Worm (Caenorhabditis elegans) whole organism, young adult: ENCODE measurements around the gene sds-22.

ENCODE experiments used
- B0035.1 ChIP-seq: sonication (generic microtip); optimal IDR thresholded peaks from 2 replicates; lab custom pipeline; 2016; ENCODE audit warnings: missing genetic modification characterization, mild to moderate bottlenecking, missing compliant biosample characterization, missing genotype, missing genetic modification reagents
- B0336.3 ChIP-seq: fragments of 200-800 bp; sonication (Bioruptor generic); IDR thresholded peaks from 2 replicates; pipeline ENCODE4 v1.3.6; 2022; ENCODE audit warnings: missing genetic modification characterization, missing compliant biosample characterization
- C06A6.2 ChIP-seq: fragments of 200-800 bp; sonication (Bioruptor generic); conservative IDR thresholded peaks from 2 replicates; pipeline ENCODE4 v1.3.6; 2022; ENCODE audit warnings: missing genetic modification characterization, missing compliant biosample characterization
- C17E4.6 ChIP-seq: fragments of 200-800 bp; sonication (Bioruptor generic); IDR thresholded peaks from 2 replicates; pipeline ENCODE4 v1.3.6; 2022; ENCODE audit warnings: missing genetic modification reagents, missing genetic modification characterization, missing compliant biosample characterization
- F10E7.11 ChIP-seq: sonication (generic microtip); optimal IDR thresholded peaks from 2 replicates; lab custom pipeline; 2017; ENCODE audit warnings: mild to moderate bottlenecking, missing genetic modification characterization, moderate library complexity, missing compliant biosample characterization
- F23B12.7 ChIP-seq: sonication (generic microtip); optimal IDR thresholded peaks from 2 replicates; lab custom pipeline; 2017; ENCODE audit warnings: missing genetic modification characterization, mild to moderate bottlenecking, missing compliant biosample characterization, antibody characterized with exemption, moderate library complexity; ENCODE audit not compliant: insufficient read depth
- F49E8.2 ChIP-seq: sonication (generic microtip); optimal IDR thresholded peaks from 3 replicates; lab custom pipeline; 2017; ENCODE audit warnings: missing genetic modification characterization, mild to moderate bottlenecking, missing compliant biosample characterization, antibody characterized with exemption, moderate library complexity; ENCODE audit not compliant: insufficient read depth
- F52B5.7 ChIP-seq: sonication (generic microtip); optimal IDR thresholded peaks from 2 replicates; lab custom pipeline; 2016; ENCODE audit warnings: mild to moderate bottlenecking, missing genetic modification characterization, missing compliant biosample characterization
- F57C9.4 ChIP-seq: sonication (generic microtip); optimal IDR thresholded peaks from 2 replicates; lab custom pipeline; 2017; ENCODE audit warnings: mild to moderate bottlenecking, missing genetic modification characterization, missing compliant biosample characterization
- K12H6.12 ChIP-seq: fragments of 200-800 bp; sonication (Bioruptor generic); optimal IDR thresholded peaks from 2 replicates; lab custom pipeline; 2018; ENCODE audit warnings: mild to moderate bottlenecking, missing genetic modification characterization, missing compliant biosample characterization
- T07F8.4 ChIP-seq: sonication (generic microtip); optimal IDR thresholded peaks from 2 replicates; lab custom pipeline; 2016; ENCODE audit warnings: mild to moderate bottlenecking, missing genetic modification characterization, moderate library complexity, missing compliant biosample characterization
- Y53F4B.3 ChIP-seq: fragments of 200-800 bp; sonication (Bioruptor generic); IDR thresholded peaks from 2 replicates; pipeline ENCODE4 v1.3.6; 2022; ENCODE audit warnings: missing genetic modification reagents, missing genetic modification characterization, missing compliant biosample characterization
- Y53G8AR.9 ChIP-seq: fragments of 200-800 bp; sonication (Bioruptor generic); conservative IDR thresholded peaks from 2 replicates; pipeline ENCODE4 v1.3.6; 2022; ENCODE audit warnings: missing genetic modification reagents, missing genetic modification characterization, missing compliant biosample characterization
- akir-1 ChIP-seq: fragments of 200-800 bp; sonication (Bioruptor generic); optimal IDR thresholded peaks from 2 replicates; lab custom pipeline; 2018; ENCODE audit warnings: mild to moderate bottlenecking, missing genetic modification characterization, moderate library complexity, missing compliant biosample characterization
- aptf-2 ChIP-seq: fragments of 200-800 bp; sonication (Bioruptor generic); conservative IDR thresholded peaks from 2 replicates; pipeline ENCODE4 v1.3.6; 2022; ENCODE audit warnings: missing genetic modification reagents, missing genetic modification characterization, missing compliant biosample characterization
- attf-3 ChIP-seq: fragments of 200-800 bp; sonication (Bioruptor generic); conservative IDR thresholded peaks from 2 replicates; pipeline ENCODE4 v1.3.6; 2022; ENCODE audit warnings: missing genetic modification reagents, missing genetic modification characterization, missing compliant biosample characterization
- bed-1 ChIP-seq: fragments of 200-800 bp; sonication (Bioruptor generic); IDR thresholded peaks from 2 replicates; pipeline ENCODE4 v1.3.6; 2022; ENCODE audit warnings: missing genetic modification reagents, missing genetic modification characterization, missing compliant biosample characterization
- bed-2 ChIP-seq: fragments of 200-800 bp; sonication (Bioruptor generic); IDR thresholded peaks from 2 replicates; pipeline ENCODE4 v1.3.6; 2022; ENCODE audit warnings: missing genetic modification reagents, missing genetic modification characterization, missing compliant biosample characterization
- cebp-1 ChIP-seq, 2 experiments: fragments of 200-800 bp in 1 of 2; sonication (Bioruptor generic) in 1 of 2; sonication (generic microtip) in 1 of 2; IDR thresholded peaks in 1 of 2; optimal IDR thresholded peaks in 1 of 2; 2 replicates each; pipeline versions ENCODE4 v1.3.6 to Lab custom; 2017 to 2022; ENCODE audit warnings: missing compliant biosample characterization in 2 of 2, missing genetic modification characterization in 2 of 2, mild to moderate bottlenecking in 1 of 2, missing genetic modification reagents in 1 of 2, moderate library complexity in 1 of 2
- cebp-2 ChIP-seq: fragments of 200-800 bp; sonication (Bioruptor generic); IDR thresholded peaks from 2 replicates; pipeline ENCODE4 v1.3.6; 2022; ENCODE audit warnings: missing genetic modification characterization, missing compliant biosample characterization
- ceh-40 ChIP-seq: fragments of 200-800 bp; sonication (Bioruptor generic); IDR thresholded peaks from 2 replicates; pipeline ENCODE4 v1.3.6; 2022; ENCODE audit warnings: missing genetic modification characterization, missing compliant biosample characterization
- dox-1 ChIP-seq: fragments of 200-800 bp; sonication (Bioruptor generic); IDR thresholded peaks from 2 replicates; pipeline ENCODE4 v1.3.6; 2022; ENCODE audit warnings: missing genetic modification reagents, missing genetic modification characterization, missing compliant biosample characterization
- dpff-1 ChIP-seq: sonication (generic microtip); optimal IDR thresholded peaks from 2 replicates; lab custom pipeline; 2017; ENCODE audit warnings: mild to moderate bottlenecking, missing genetic modification characterization, missing compliant biosample characterization
- egl-18 ChIP-seq: fragments of 200-800 bp; sonication (Bioruptor generic); IDR thresholded peaks from 2 replicates; pipeline ENCODE4 v1.3.6; 2022; ENCODE audit warnings: missing genetic modification reagents, missing genetic modification characterization, missing compliant biosample characterization
- egrh-3 ChIP-seq: fragments of 200-800 bp; sonication (Bioruptor generic); IDR thresholded peaks from 2 replicates; pipeline ENCODE4 v1.3.6; 2022; ENCODE audit warnings: missing genetic modification reagents, missing genetic modification characterization, missing compliant biosample characterization
- fkh-3 ChIP-seq: sonication (generic microtip); optimal IDR thresholded peaks from 2 replicates; lab custom pipeline; 2016; ENCODE audit warnings: mild to moderate bottlenecking, missing genetic modification characterization, missing compliant biosample characterization
- him-1 ChIP-seq: sonication (generic microtip); optimal IDR thresholded peaks from 2 replicates; lab custom pipeline; 2016; ENCODE audit warnings: missing genotype, missing genetic modification reagents, missing genetic modification characterization, missing compliant biosample characterization
- hmg-1.2 ChIP-seq: fragments of 200-800 bp; sonication (Bioruptor generic); IDR thresholded peaks from 2 replicates; pipeline ENCODE4 v1.3.6; 2022; ENCODE audit warnings: missing genetic modification reagents, missing genetic modification characterization, missing compliant biosample characterization
- hsf-1 ChIP-seq: fragments of 200-800 bp; sonication (Bioruptor generic); IDR thresholded peaks from 2 replicates; pipeline ENCODE4 v1.3.6; 2022; ENCODE audit warnings: missing genetic modification reagents, missing genetic modification characterization, missing compliant biosample characterization
- lir-1 ChIP-seq: fragments of 200-800 bp; sonication (Bioruptor generic); conservative IDR thresholded peaks from 2 replicates; pipeline ENCODE4 v1.3.6; 2022; ENCODE audit warnings: missing genetic modification reagents, missing genetic modification characterization, missing compliant biosample characterization
- lsl-1 ChIP-seq: fragments of 200-800 bp; sonication (Bioruptor generic); optimal IDR thresholded peaks from 2 replicates; lab custom pipeline; 2018; ENCODE audit warnings: mild to moderate bottlenecking, missing genetic modification characterization, moderate library complexity, missing compliant biosample characterization
- mes-4 ChIP-seq: sonication (generic microtip); optimal IDR thresholded peaks from 2 replicates; lab custom pipeline; 2016; ENCODE audit warnings: missing genotype, missing genetic modification characterization, missing compliant biosample characterization
- mxl-1 ChIP-seq: sonication (generic microtip); optimal IDR thresholded peaks from 2 replicates; lab custom pipeline; 2016; ENCODE audit warnings: missing genetic modification characterization, missing compliant biosample characterization
- nfya-2 ChIP-seq: fragments of 200-800 bp; sonication (Bioruptor generic); IDR thresholded peaks from 2 replicates; pipeline ENCODE4 v1.3.6; 2022; ENCODE audit warnings: missing genetic modification reagents, missing genetic modification characterization, missing compliant biosample characterization
- nfyb-1 ChIP-seq: fragments of 200-800 bp; sonication (Bioruptor generic); IDR thresholded peaks from 2 replicates; pipeline ENCODE4 v1.3.6; 2022; ENCODE audit warnings: missing genetic modification reagents, missing genetic modification characterization, missing compliant biosample characterization
- nhr-179 ChIP-seq: sonication (generic microtip); optimal IDR thresholded peaks from 2 replicates; lab custom pipeline; 2016; ENCODE audit warnings: mild to moderate bottlenecking, missing genetic modification characterization, missing compliant biosample characterization
- pbrm-1 ChIP-seq: fragments of 200-800 bp; sonication (Bioruptor generic); IDR thresholded peaks from 2 replicates; pipeline ENCODE4 v1.3.6; 2022; ENCODE audit warnings: missing genetic modification reagents, missing genetic modification characterization, missing compliant biosample characterization
- rec-8 ChIP-seq, 2 experiments: sonication (generic microtip); optimal IDR thresholded peaks; 2 replicates each; lab custom pipeline; 2016; ENCODE audit warnings: mild to moderate bottlenecking in 2 of 2, missing genetic modification characterization in 2 of 2, missing genetic modification reagents in 2 of 2, missing genotype in 2 of 2, missing biosample characterization in 1 of 2, missing compliant biosample characterization in 1 of 2, moderate library complexity in 1 of 2
- rpc-1 ChIP-seq, 2 experiments: fragments of 150-350 bp in 1 of 2; sonication (generic microtip) in 1 of 2; optimal IDR thresholded peaks; 2 replicates each; lab custom pipeline; 2014 to 2018; ENCODE audit warnings: missing biosample characterization in 1 of 2, missing genetic modification characterization in 1 of 2, missing genetic modification reagents in 1 of 2, missing genotype in 1 of 2
- snpc-4 ChIP-seq, 5 experiments: fragments of 150-350 bp in 1 of 5; sonication (generic microtip) in 4 of 5; optimal IDR thresholded peaks; 2 replicates each; lab custom pipeline; 2014 to 2018; ENCODE audit warnings: missing genetic modification characterization in 5 of 5, missing biosample characterization in 3 of 5, antibody characterized with exemption in 2 of 5, mild to moderate bottlenecking in 2 of 5, missing compliant biosample characterization in 2 of 5, missing genotype in 2 of 5, moderate library complexity in 2 of 5, missing genetic modification reagents in 1 of 5
- somi-1 ChIP-seq: fragments of 200-800 bp; sonication (Bioruptor generic); optimal IDR thresholded peaks from 2 replicates; lab custom pipeline; 2018; ENCODE audit warnings: mild to moderate bottlenecking, missing genetic modification characterization, missing compliant biosample characterization
- tlf-1 ChIP-seq: fragments of 200-800 bp; sonication (Bioruptor generic); optimal IDR thresholded peaks from 2 replicates; lab custom pipeline; 2018; ENCODE audit warnings: mild to moderate bottlenecking, missing genetic modification characterization, missing compliant biosample characterization
- unc-130 ChIP-seq: sonication (generic microtip); optimal IDR thresholded peaks from 2 replicates; lab custom pipeline; 2016; ENCODE audit warnings: missing genetic modification reagents, missing genetic modification characterization, missing compliant biosample characterization
- unc-62 ChIP-seq: fragments of 150-350 bp; optimal IDR thresholded peaks from 2 replicates; lab custom pipeline; 2014; ENCODE audit warnings: missing biosample characterization, missing genetic modification reagents, missing genetic modification characterization
- zfh-2 ChIP-seq: fragments of 200-800 bp; sonication (Bioruptor generic); conservative IDR thresholded peaks from 2 replicates; pipeline ENCODE4 v1.3.6; 2022; ENCODE audit warnings: missing genetic modification reagents, missing genetic modification characterization, missing compliant biosample characterization
- ztf-22 ChIP-seq: fragments of 200-800 bp; sonication (Bioruptor generic); optimal IDR thresholded peaks from 2 replicates; lab custom pipeline; 2018; ENCODE audit warnings: mild to moderate bottlenecking, missing genetic modification characterization, moderate library complexity, missing compliant biosample characterization
- ztf-25 ChIP-seq: fragments of 200-800 bp; sonication (Bioruptor generic); IDR thresholded peaks from 2 replicates; pipeline ENCODE4 v1.3.6; 2022; ENCODE audit warnings: missing genetic modification reagents, missing genetic modification characterization, missing compliant biosample characterization

sds-22 gene

ce11 chrII:7866081-7866480, 7.9 kb downstream of the sds-22 start (continued):
- TF ChIP-seq ceh-40 (GFP tag; lab: Robert Waterston, UW) (no peak), akir-1 (no peak), lir-1 (no peak), lsl-1 (GFP tag; lab: Kevin White, UChicago) (no peak), F52B5.7 (tag; lab: Kevin White, UChicago) (no peak), egl-18 (GFP tag; lab: Robert Waterston, UW) (no peak), Y53G8AR.9 (GFP tag; lab: Robert Waterston, UW) (peak; percentile 9; the same call in 1 of the 2 replicates), B0035.1 (tag; lab: Kevin White, UChicago) (peak; percentile 4), unc-130 (GFP tag; lab: Kevin White, UChicago) (peak; percentile 76), bed-1 (GFP tag; lab: Robert Waterston, UW) (no peak), snpc-4 (GFP tag; optimal IDR thresholded peaks at IDR 0.05; lab: Kevin White, UChicago) (no peak), snpc-4 (tag; optimal IDR thresholded peaks at IDR 0.05; lab: Kevin White, UChicago) (no peak), Y53F4B.3 (GFP tag; lab: Robert Waterston, UW) (no peak), him-1 (peak; percentile 80), hsf-1 (GFP tag; lab: Robert Waterston, UW) (0 out of 2 replicates have a peak, but pooled peaks have one; percentile 9), F57C9.4 (tag; lab: Kevin White, UChicago) (no peak), F49E8.2 (tag; lab: Kevin White, UChicago) (peak; percentile 59), hmg-1.2 (no peak), dox-1 (GFP tag; lab: Robert Waterston, UW) (no peak), egrh-3 (GFP tag; lab: Robert Waterston, UW) (no peak), F10E7.11 (tag; lab: Kevin White, UChicago) (no peak), nfyb-1 (GFP tag; lab: Robert Waterston, UW) (no peak), K12H6.12 (tag; lab: Kevin White, UChicago) (no peak), rpc-1 (optimal IDR thresholded peaks at IDR 0.05; lab: Kevin White, UChicago) (no peak), rpc-1 (tag; optimal IDR thresholded peaks at IDR 0.05; lab: Kevin White, UChicago) (no peak), C06A6.2 (GFP tag; lab: Robert Waterston, UW) (no peak), cebp-1 (GFP tag; IDR thresholded peaks at IDR 0.05; lab: Robert Waterston, UW) (no peak), cebp-1 (tag; optimal IDR thresholded peaks at IDR 0.05; lab: Kevin White, UChicago) (peak; percentile 6), attf-3 (no peak), B0336.3 (GFP tag; lab: Robert Waterston, UW) (peak; percentile 25; the same call in 1 of the 2 replicates), somi-1 (GFP tag; lab: Kevin White, UChicago) (no peak), cebp-2 (0 out of 2 replicates have a peak, but pooled peaks have one; percentile 33), ztf-25 (GFP tag; lab: Robert Waterston, UW) (no peak), tlf-1 (GFP tag; lab: Kevin White, UChicago) (peak; percentile 24), unc-62 (GFP tag; lab: Kevin White, UChicago) (no peak), F23B12.7 (tag; lab: Kevin White, UChicago) (no peak), rec-8 (tag; optimal IDR thresholded peaks at IDR 0.05; lab: Kevin White, UChicago) (peak in 1 of 2 experiments; percentile 67), C17E4.6 (GFP tag; lab: Robert Waterston, UW) (no peak), dpff-1 (tag; lab: Kevin White, UChicago) (peak; percentile 33), mxl-1 (tag; lab: Kevin White, UChicago) (no peak), ztf-22 (GFP tag; lab: Kevin White, UChicago) (no peak), fkh-3 (tag; lab: Kevin White, UChicago) (no peak), zfh-2 (GFP tag; lab: Robert Waterston, UW) (no peak), bed-2 (GFP tag; lab: Robert Waterston, UW) (no peak), pbrm-1 (GFP tag; lab: Robert Waterston, UW) (no peak), mes-4 (no peak), nfya-2 (GFP tag; lab: Robert Waterston, UW) (no peak), nhr-179 (tag; lab: Kevin White, UChicago) (no peak), T07F8.4 (no peak), aptf-2 (GFP tag; lab: Robert Waterston, UW) (no peak)
